Worm (Caenorhabditis elegans): ENCODE measurements around the gene ntc-1.

DNA sequence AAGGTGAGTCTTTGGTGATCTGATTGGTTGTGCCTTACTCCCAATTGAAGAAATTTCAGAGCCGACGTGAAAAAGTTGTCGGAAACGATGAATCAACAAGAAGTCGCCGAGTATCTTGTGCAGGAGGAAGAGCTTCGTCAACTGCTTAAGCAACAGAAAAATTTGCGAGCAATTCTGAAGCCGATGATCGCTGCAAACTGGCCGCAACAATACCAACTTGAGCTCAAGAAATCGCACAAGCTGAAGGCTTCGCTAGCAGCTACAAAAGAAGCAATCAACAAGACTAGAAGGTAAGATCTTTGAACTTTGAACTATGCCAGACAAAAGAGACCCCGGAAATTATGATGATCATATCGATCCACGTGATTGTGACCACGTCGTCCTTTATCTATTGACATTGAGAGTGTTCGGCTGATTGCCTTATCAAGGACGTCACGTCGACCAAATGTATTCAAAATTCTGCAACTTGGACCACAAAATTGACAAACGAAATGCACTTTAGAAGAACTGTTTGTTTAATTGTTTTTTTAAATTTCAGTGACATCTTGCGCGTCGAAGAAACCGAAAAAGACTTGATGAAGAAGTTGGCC, 45.5 kb downstream of the ntc-1 start:
- TF ChIP-seq mep-1 (tag; optimal IDR thresholded peaks at IDR 0.05) (no peak), ceh-8 (GFP tag; optimal IDR thresholded peaks at IDR 0.05) (no peak), hpl-2 (GFP tag; optimal IDR thresholded peaks at IDR 0.05) (no peak), C34B4.2 (tag; optimal IDR thresholded peaks at IDR 0.05) (no peak), unc-130 (tag; optimal IDR thresholded peaks at IDR 0.05) (no peak), pqm-1 (tag; optimal IDR thresholded peaks at IDR 0.05) (no peak), nhr-11 (tag; optimal IDR thresholded peaks at IDR 0.05) (no peak), unc-62 (GFP tag; optimal IDR thresholded peaks at IDR 0.05) (no peak), nhr-85 (tag) (peak; percentile 61), tbx-2 (tag; optimal IDR thresholded peaks at IDR 0.05) (no peak), zag-1 (tag; optimal IDR thresholded peaks at IDR 0.05) (no peak)
